Worm (Caenorhabditis elegans): ENCODE data around the gene flp-14.

DNA sequence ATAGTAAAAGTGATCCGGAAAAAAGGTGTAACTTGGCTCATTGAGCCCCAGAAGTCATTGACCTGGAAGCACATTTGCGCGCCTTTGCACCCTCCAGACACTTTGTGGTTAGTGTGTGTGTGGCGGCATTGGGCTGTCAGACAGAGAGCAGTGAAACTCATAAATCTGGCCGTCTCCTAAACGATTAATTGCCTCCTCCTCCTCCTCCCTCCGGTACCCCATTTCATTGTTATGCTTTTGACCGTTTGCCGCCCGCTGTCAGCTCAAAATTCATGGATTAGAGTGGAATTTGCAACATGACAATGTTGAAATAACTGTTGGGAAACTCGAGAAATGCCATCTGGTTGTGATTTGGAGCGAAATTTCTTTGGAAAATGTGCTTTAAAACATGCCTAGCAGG, 6.3 kb upstream of the flp-14 start:
- TF ChIP-seq lin-39 (tag; optimal IDR thresholded peaks at IDR 0.05) (peak; percentile 27), nhr-12 (tag; optimal IDR thresholded peaks at IDR 0.05) (no peak), R02D3.7 (tag; optimal IDR thresholded peaks at IDR 0.05) (no peak), elt-3 (tag; optimal IDR thresholded peaks at IDR 0.05) (no peak), fos-1 (tag; optimal IDR thresholded peaks at IDR 0.05) (no peak)
